Worm (Caenorhabditis elegans) whole organism, young adult: Measurements from ENCODE around the gene pgm-2.

Experiments used
- B0261.1 ChIP-seq: sonication (generic microtip); optimal IDR thresholded peaks from 2 replicates; lab custom pipeline; 2016; ENCODE audit warnings: mild to moderate bottlenecking, missing genetic modification characterization, moderate library complexity, missing compliant biosample characterization
- C17E4.6 ChIP-seq: fragments of 200-800 bp; sonication (Bioruptor generic); IDR thresholded peaks from 2 replicates; pipeline ENCODE4 v1.3.6; 2022; ENCODE audit warnings: missing genetic modification reagents, missing genetic modification characterization, missing compliant biosample characterization
- D2030.7 ChIP-seq: fragments of 200-800 bp; sonication (Bioruptor generic); IDR thresholded peaks from 2 replicates; pipeline ENCODE4 v1.3.6; 2022; ENCODE audit warnings: missing genetic modification reagents, missing genetic modification characterization, missing compliant biosample characterization
- F10E7.11 ChIP-seq: sonication (generic microtip); optimal IDR thresholded peaks from 2 replicates; lab custom pipeline; 2017; ENCODE audit warnings: mild to moderate bottlenecking, missing genetic modification characterization, moderate library complexity, missing compliant biosample characterization
- F23B12.7 ChIP-seq: sonication (generic microtip); optimal IDR thresholded peaks from 2 replicates; lab custom pipeline; 2017; ENCODE audit warnings: missing genetic modification characterization, mild to moderate bottlenecking, missing compliant biosample characterization, antibody characterized with exemption, moderate library complexity; ENCODE audit not compliant: insufficient read depth
- K12H6.12 ChIP-seq: fragments of 200-800 bp; sonication (Bioruptor generic); optimal IDR thresholded peaks from 2 replicates; lab custom pipeline; 2018; ENCODE audit warnings: mild to moderate bottlenecking, missing genetic modification characterization, missing compliant biosample characterization
- T07F8.4 ChIP-seq: sonication (generic microtip); optimal IDR thresholded peaks from 2 replicates; lab custom pipeline; 2016; ENCODE audit warnings: mild to moderate bottlenecking, missing genetic modification characterization, moderate library complexity, missing compliant biosample characterization
- T26A5.8 ChIP-seq: sonication (generic microtip); optimal IDR thresholded peaks from 2 replicates; lab custom pipeline; 2016; ENCODE audit warnings: missing genetic modification characterization, missing compliant biosample characterization
- Y95B8A.8 ChIP-seq: fragments of 200-800 bp; sonication (Bioruptor generic); IDR thresholded peaks from 2 replicates; pipeline ENCODE4 v1.3.6; 2022; ENCODE audit warnings: missing genetic modification reagents, missing genetic modification characterization, missing compliant biosample characterization
- aptf-3 ChIP-seq: fragments of 200-800 bp; sonication (Bioruptor generic); IDR thresholded peaks from 2 replicates; pipeline ENCODE4 v1.3.6; 2022; ENCODE audit warnings: missing genetic modification characterization, missing compliant biosample characterization
- atf-7 ChIP-seq: sonication (generic microtip); optimal IDR thresholded peaks from 2 replicates; lab custom pipeline; 2017; ENCODE audit warnings: mild to moderate bottlenecking, missing genetic modification characterization, missing compliant biosample characterization
- cebp-1 ChIP-seq, 2 experiments: fragments of 200-800 bp in 1 of 2; sonication (Bioruptor generic) in 1 of 2; sonication (generic microtip) in 1 of 2; IDR thresholded peaks in 1 of 2; optimal IDR thresholded peaks in 1 of 2; 2 replicates each; pipeline versions ENCODE4 v1.3.6 to Lab custom; 2017 to 2022; ENCODE audit warnings: missing compliant biosample characterization in 2 of 2, missing genetic modification characterization in 2 of 2, mild to moderate bottlenecking in 1 of 2, missing genetic modification reagents in 1 of 2, moderate library complexity in 1 of 2
- ceh-91 ChIP-seq: fragments of 200-800 bp; sonication (Bioruptor generic); IDR thresholded peaks from 2 replicates; pipeline ENCODE4 v1.3.6; 2022; ENCODE audit warnings: missing genetic modification reagents, missing genetic modification characterization, missing compliant biosample characterization
- chd-7 ChIP-seq: sonication (generic microtip); optimal IDR thresholded peaks from 2 replicates; lab custom pipeline; 2016; ENCODE audit warnings: mild to moderate bottlenecking, missing genetic modification characterization, moderate library complexity, missing compliant biosample characterization
- die-1 ChIP-seq: sonication (generic microtip); optimal IDR thresholded peaks from 2 replicates; lab custom pipeline; 2016; ENCODE audit warnings: missing genotype, mild to moderate bottlenecking, missing genetic modification characterization, missing compliant biosample characterization
- dox-1 ChIP-seq: fragments of 200-800 bp; sonication (Bioruptor generic); IDR thresholded peaks from 2 replicates; pipeline ENCODE4 v1.3.6; 2022; ENCODE audit warnings: missing genetic modification reagents, missing genetic modification characterization, missing compliant biosample characterization
- ets-4 ChIP-seq: fragments of 200-800 bp; sonication (Bioruptor generic); optimal IDR thresholded peaks from 2 replicates; lab custom pipeline; 2018; ENCODE audit warnings: mild to moderate bottlenecking, missing genetic modification characterization, missing compliant biosample characterization
- fkh-3 ChIP-seq: sonication (generic microtip); optimal IDR thresholded peaks from 2 replicates; lab custom pipeline; 2016; ENCODE audit warnings: mild to moderate bottlenecking, missing genetic modification characterization, missing compliant biosample characterization
- hlh-26 ChIP-seq: fragments of 200-800 bp; sonication (Bioruptor generic); conservative IDR thresholded peaks from 2 replicates; pipeline ENCODE4 v1.3.6; 2022; ENCODE audit warnings: missing genetic modification reagents, missing genetic modification characterization, missing compliant biosample characterization
- hrde-1 ChIP-seq: sonication (generic microtip); optimal IDR thresholded peaks from 2 replicates; lab custom pipeline; 2016; ENCODE audit warnings: missing genetic modification characterization, mild to moderate bottlenecking, missing compliant biosample characterization, moderate library complexity, missing genotype, missing genetic modification reagents, borderline replicate concordance
- hsf-1 ChIP-seq: fragments of 200-800 bp; sonication (Bioruptor generic); IDR thresholded peaks from 2 replicates; pipeline ENCODE4 v1.3.6; 2022; ENCODE audit warnings: missing genetic modification reagents, missing genetic modification characterization, missing compliant biosample characterization
- lag-1 ChIP-seq: fragments of 200-800 bp; sonication (Bioruptor generic); IDR thresholded peaks from 2 replicates; pipeline ENCODE4 v1.3.6; 2022; ENCODE audit warnings: missing genetic modification reagents, missing genetic modification characterization, missing compliant biosample characterization
- let-607 ChIP-seq, 2 experiments: fragments of 200-800 bp in 1 of 2; sonication (Bioruptor generic) in 1 of 2; sonication (generic microtip) in 1 of 2; optimal IDR thresholded peaks; 2 replicates each; lab custom pipeline; 2016 to 2018; ENCODE audit warnings: mild to moderate bottlenecking in 2 of 2, missing compliant biosample characterization in 2 of 2, missing genetic modification characterization in 2 of 2, moderate library complexity in 2 of 2, missing genotype in 1 of 2
- lin-35 ChIP-seq, 3 experiments: fragments of 150-350 bp in 2 of 3; sonication (generic microtip) in 1 of 3; optimal IDR thresholded peaks; 2 replicates each; lab custom pipeline; 2014 to 2018; ENCODE audit warnings: missing biosample characterization in 3 of 3, missing genetic modification characterization in 3 of 3, missing genetic modification reagents in 3 of 3
- lir-1 ChIP-seq: fragments of 200-800 bp; sonication (Bioruptor generic); conservative IDR thresholded peaks from 2 replicates; pipeline ENCODE4 v1.3.6; 2022; ENCODE audit warnings: missing genetic modification reagents, missing genetic modification characterization, missing compliant biosample characterization
- madf-6 ChIP-seq: fragments of 200-800 bp; sonication (Bioruptor generic); IDR thresholded peaks from 2 replicates; pipeline ENCODE4 v1.3.6; 2022; ENCODE audit warnings: missing genetic modification reagents, missing genetic modification characterization, missing compliant biosample characterization
- mel-28 ChIP-seq: sonication (generic microtip); optimal IDR thresholded peaks from 2 replicates; lab custom pipeline; 2016; ENCODE audit warnings: borderline replicate concordance, mild to moderate bottlenecking, missing genetic modification characterization, missing compliant biosample characterization
- nhr-179 ChIP-seq: sonication (generic microtip); optimal IDR thresholded peaks from 2 replicates; lab custom pipeline; 2016; ENCODE audit warnings: mild to moderate bottlenecking, missing genetic modification characterization, missing compliant biosample characterization
- rcor-1 ChIP-seq: fragments of 200-800 bp; sonication (Bioruptor generic); IDR thresholded peaks from 2 replicates; pipeline ENCODE4 v1.3.6; 2022; ENCODE audit warnings: missing genetic modification reagents, missing genetic modification characterization, missing compliant biosample characterization
- snpc-1.1 ChIP-seq: sonication (generic microtip); optimal IDR thresholded peaks from 2 replicates; lab custom pipeline; 2017; ENCODE audit warnings: missing genetic modification characterization, mild to moderate bottlenecking, missing compliant biosample characterization, antibody characterized with exemption, moderate library complexity, missing genotype, missing genetic modification reagents; ENCODE audit not compliant: insufficient read depth
- snpc-1.3 ChIP-seq: sonication (generic microtip); optimal IDR thresholded peaks from 2 replicates; lab custom pipeline; 2017; ENCODE audit warnings: missing genetic modification characterization, mild to moderate bottlenecking, missing compliant biosample characterization, antibody characterized with exemption, moderate library complexity, missing genotype, missing genetic modification reagents; ENCODE audit not compliant: insufficient read depth
- snpc-3.4 ChIP-seq: sonication (generic microtip); optimal IDR thresholded peaks from 2 replicates; lab custom pipeline; 2017; ENCODE audit warnings: missing genetic modification characterization, mild to moderate bottlenecking, missing compliant biosample characterization, antibody characterized with exemption, moderate library complexity, missing genotype, missing genetic modification reagents
- tbx-9 ChIP-seq: sonication (generic microtip); optimal IDR thresholded peaks from 2 replicates; lab custom pipeline; 2016; ENCODE audit warnings: borderline replicate concordance, missing genetic modification characterization, inconsistent platforms, missing compliant biosample characterization
- tlf-1 ChIP-seq: fragments of 200-800 bp; sonication (Bioruptor generic); optimal IDR thresholded peaks from 2 replicates; lab custom pipeline; 2018; ENCODE audit warnings: mild to moderate bottlenecking, missing genetic modification characterization, missing compliant biosample characterization
- zfh-2 ChIP-seq: fragments of 200-800 bp; sonication (Bioruptor generic); conservative IDR thresholded peaks from 2 replicates; pipeline ENCODE4 v1.3.6; 2022; ENCODE audit warnings: missing genetic modification reagents, missing genetic modification characterization, missing compliant biosample characterization
- ztf-18 ChIP-seq: sonication (generic microtip); optimal IDR thresholded peaks from 2 replicates; lab custom pipeline; 2016; ENCODE audit warnings: missing genotype, mild to moderate bottlenecking, missing genetic modification characterization, missing compliant biosample characterization
- ztf-22 ChIP-seq: fragments of 200-800 bp; sonication (Bioruptor generic); optimal IDR thresholded peaks from 2 replicates; lab custom pipeline; 2018; ENCODE audit warnings: mild to moderate bottlenecking, missing genetic modification characterization, moderate library complexity, missing compliant biosample characterization
- ztf-6 ChIP-seq: fragments of 200-800 bp; sonication (Bioruptor generic); IDR thresholded peaks from 2 replicates; pipeline ENCODE4 v1.3.6; 2022; ENCODE audit warnings: missing genetic modification reagents, missing genetic modification characterization, missing compliant biosample characterization

pgm-2 gene

ce11 chrIII:13347782-13348327 lies 48.7 kb downstream of the pgm-2 start:
- TF ChIP-seq zfh-2 (peak; percentile 35; the same call in 1 of the 2 replicates), T07F8.4 (tag; lab: Kevin White, UChicago) (no peak), cebp-1 (GFP tag; IDR thresholded peaks at IDR 0.05; lab: Robert Waterston, UW) (no peak), cebp-1 (tag; optimal IDR thresholded peaks at IDR 0.05; lab: Kevin White, UChicago) (peak; percentile 48), lag-1 (GFP tag; lab: Robert Waterston, UW) (no peak), dox-1 (GFP tag; lab: Robert Waterston, UW) (no peak)

ce11 chrIII:13348891-13349290 lies 49.7 kb downstream of the pgm-2 start:
- TF ChIP-seq die-1 (tag; lab: Kevin White, UChicago) (no peak), tlf-1 (no peak), let-607 (tag; optimal IDR thresholded peaks at IDR 0.05; lab: Kevin White, UChicago) (no peak), tbx-9 (tag; lab: Kevin White, UChicago) (no peak), mel-28 (no peak), ztf-18 (tag; lab: Kevin White, UChicago) (no peak), B0261.1 (tag; lab: Kevin White, UChicago) (no peak), K12H6.12 (tag; lab: Kevin White, UChicago) (no peak), snpc-3.4 (tag; lab: Kevin White, UChicago) (no peak), ceh-91 (GFP tag; lab: Robert Waterston, UW) (no peak), ets-4 (GFP tag; lab: Kevin White, UChicago) (no peak), chd-7 (tag; lab: Kevin White, UChicago) (no peak), ztf-6 (GFP tag; lab: Robert Waterston, UW) (no peak), fkh-3 (no peak), ztf-22 (GFP tag; lab: Kevin White, UChicago) (no peak), F23B12.7 (tag; lab: Kevin White, UChicago) (no peak), hrde-1 (tag; lab: Kevin White, UChicago) (no peak)

ce11 chrIII:13350964-13351363 lies 51.8 kb downstream of the pgm-2 start:
- TF ChIP-seq C17E4.6 (GFP tag; lab: Robert Waterston, UW) (no peak), snpc-1.1 (tag; lab: Kevin White, UChicago) (no peak), let-607 (tag; optimal IDR thresholded peaks at IDR 0.05; lab: Kevin White, UChicago) (no peak), nhr-179 (tag; lab: Kevin White, UChicago) (no peak), F10E7.11 (tag; lab: Kevin White, UChicago) (no peak), Y95B8A.8 (no peak), K12H6.12 (tag; lab: Kevin White, UChicago) (no peak), aptf-3 (GFP tag; lab: Robert Waterston, UW) (no peak), hlh-26 (GFP tag; lab: Robert Waterston, UW) (no peak), rcor-1 (GFP tag; lab: Robert Waterston, UW) (no peak), lir-1 (GFP tag; lab: Robert Waterston, UW) (no peak), lin-35 (GFP tag; optimal IDR thresholded peaks at IDR 0.05; lab: Kevin White, UChicago) (no peak), T26A5.8 (tag; lab: Kevin White, UChicago) (no peak), snpc-1.3 (tag; lab: Kevin White, UChicago) (no peak), atf-7 (no peak), die-1 (tag; lab: Kevin White, UChicago) (no peak), madf-6 (GFP tag; lab: Robert Waterston, UW) (no peak), D2030.7 (GFP tag; lab: Robert Waterston, UW) (no peak), hsf-1 (GFP tag; lab: Robert Waterston, UW) (no peak)
- TF ChIP-seq, all 124 proteins: peak for 0
